Fruit fly (Drosophila melanogaster): ENCODE results near the gene alpha-Est6.

Gene alpha-Est6

DNA sequence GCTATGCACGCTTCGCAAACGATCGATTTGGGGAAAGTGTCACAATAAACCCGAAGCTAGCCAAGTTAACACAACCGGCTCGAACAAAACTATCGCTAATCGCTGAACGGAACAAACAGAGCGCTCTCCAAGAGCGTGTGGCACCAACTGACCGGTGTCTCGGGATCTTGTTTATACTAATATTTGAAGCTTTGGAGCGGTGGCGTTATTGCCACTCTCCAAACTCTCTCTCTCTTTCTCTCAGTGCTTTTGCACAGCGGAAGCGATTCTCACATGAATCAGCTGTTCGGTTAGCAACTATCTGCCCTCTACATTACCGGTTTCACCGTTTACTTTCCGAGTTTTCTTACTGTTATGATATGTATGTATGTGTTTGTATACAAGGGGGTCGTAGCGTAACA is 37.1 kb downstream of the alpha-Est6 start (continued):
- no peak for TF ChIP-seq CG2875 (GFP tag; optimal IDR thresholded peaks at IDR 0.05)
- TF ChIP-seq dan (GFP tag; IDR thresholded peaks at IDR 0.05): no peak
- TF ChIP-seq grau (tag; optimal IDR thresholded peaks at IDR 0.05): no peak
- no peak for TF ChIP-seq CG14441 (GFP tag; IDR thresholded peaks at IDR 0.05)
- TF ChIP-seq pfk (GFP tag; optimal IDR thresholded peaks at IDR 0.05): peak; percentile 22
- no peak for TF ChIP-seq Antp (GFP tag; optimal IDR thresholded peaks at IDR 0.05)
- no peak for TF ChIP-seq Rx (GFP tag; IDR thresholded peaks at IDR 0.05)
- no peak for TF ChIP-seq Hr51 (GFP tag; optimal IDR thresholded peaks at IDR 0.05)
- TF ChIP-seq BtbVII (GFP tag; optimal IDR thresholded peaks at IDR 0.05): no peak
- no peak for TF ChIP-seq bbx (GFP tag; IDR thresholded peaks at IDR 0.05; ENCODE audit: partially characterized antibody)
- peak; percentile 74 for TF ChIP-seq sug (tag; optimal IDR thresholded peaks at IDR 0.05)
- TF ChIP-seq CG13123 (GFP tag; optimal IDR thresholded peaks at IDR 0.05): no peak
- no peak for TF ChIP-seq CG3163 (GFP tag; optimal IDR thresholded peaks at IDR 0.05)
- no peak for TF ChIP-seq Sry-δ (GFP tag; optimal IDR thresholded peaks at IDR 0.05)
- no peak for TF ChIP-seq salm (tag; optimal IDR thresholded peaks at IDR 0.05)
- TF ChIP-seq CG10209 (GFP tag; optimal IDR thresholded peaks at IDR 0.05): no peak
- peak; percentile 74 for TF ChIP-seq Deaf1 (tag; optimal IDR thresholded peaks at IDR 0.05)
- TF ChIP-seq CG1233 (GFP tag; optimal IDR thresholded peaks at IDR 0.05): no peak
- TF ChIP-seq gsb (GFP tag; IDR thresholded peaks at IDR 0.05): no peak
- TF ChIP-seq gfzf (GFP tag; optimal IDR thresholded peaks at IDR 0.05): no peak
- no peak for TF ChIP-seq lola (GFP tag; optimal IDR thresholded peaks at IDR 0.05)
- no peak for TF ChIP-seq HmgD (GFP tag; optimal IDR thresholded peaks at IDR 0.05)
- TF ChIP-seq CG5180 (GFP tag; optimal IDR thresholded peaks at IDR 0.05): no peak
- no peak for TF ChIP-seq pho (GFP tag; optimal IDR thresholded peaks at IDR 0.05)
- no peak for TF ChIP-seq Doc2 (GFP tag; IDR thresholded peaks at IDR 0.05)
- no peak for TF ChIP-seq CG15073 (GFP tag; optimal IDR thresholded peaks at IDR 0.05)
- TF ChIP-seq h (optimal IDR thresholded peaks at IDR 0.05): no peak
- TF ChIP-seq Nf-YC (tag; optimal IDR thresholded peaks at IDR 0.05): no peak
- TF ChIP-seq eyg (GFP tag; optimal IDR thresholded peaks at IDR 0.05): no peak
- no peak for TF ChIP-seq CG7963 (GFP tag; IDR thresholded peaks at IDR 0.05; ENCODE audit: partially characterized antibody)
- TF ChIP-seq CG9797 (GFP tag; optimal IDR thresholded peaks at IDR 0.05): no peak
- no peak for TF ChIP-seq CG31441 (GFP tag; IDR thresholded peaks at IDR 0.05)
- no peak for TF ChIP-seq CG18476 (GFP tag; optimal IDR thresholded peaks at IDR 0.05)
- no peak for TF ChIP-seq org-1 (GFP tag; optimal IDR thresholded peaks at IDR 0.05)
- no peak for TF ChIP-seq CG3995 (GFP tag; optimal IDR thresholded peaks at IDR 0.05)
- no peak for TF ChIP-seq Dip2 (GFP tag; IDR thresholded peaks at IDR 0.05)
- no peak; the same call in 2 of the 3 replicates for TF ChIP-seq so (GFP tag; IDR thresholded peaks at IDR 0.05)
- TF ChIP-seq br (optimal IDR thresholded peaks at IDR 0.05): no peak
- no peak for TF ChIP-seq az2 (GFP tag; optimal IDR thresholded peaks at IDR 0.05)
- TF ChIP-seq Sin3A (optimal IDR thresholded peaks at IDR 0.05): no peak
- TF ChIP-seq CG10543 (GFP tag; optimal IDR thresholded peaks at IDR 0.05): peak; percentile 28
- no peak for TF ChIP-seq CG16813 (GFP tag; IDR thresholded peaks at IDR 0.05; ENCODE audit: partially characterized antibody)
- no peak for TF ChIP-seq CG18599 (GFP tag; optimal IDR thresholded peaks at IDR 0.05)
- TF ChIP-seq MESR4 (GFP tag; optimal IDR thresholded peaks at IDR 0.05): no peak
- TF ChIP-seq CG17186 (GFP tag; optimal IDR thresholded peaks at IDR 0.05): no peak
- TF ChIP-seq tll (GFP tag; optimal IDR thresholded peaks at IDR 0.05): no peak
- TF ChIP-seq mam (GFP tag; optimal IDR thresholded peaks at IDR 0.05): no peak
- no peak for TF ChIP-seq Ada2b (GFP tag; IDR thresholded peaks at IDR 0.05)
- TF ChIP-seq otp (GFP tag; IDR thresholded peaks at IDR 0.05): no peak
- no peak for TF ChIP-seq sr (GFP tag; IDR thresholded peaks at IDR 0.05)
- TF ChIP-seq CG34224 (GFP tag; IDR thresholded peaks at IDR 0.05; ENCODE audit: partially characterized antibody): peak; percentile 51
- TF ChIP-seq CG4360 (GFP tag; IDR thresholded peaks at IDR 0.05): no peak
